Worm (Caenorhabditis elegans): ENCODE measurements around the gene T25F10.3.

Gene T25F10.3

ce11 chrV:6796894-6797293, 52.0 kb downstream of the T25F10.3 start:
- TF ChIP-seq daf-12 (tag; optimal IDR thresholded peaks at IDR 0.05) (no peak), nhr-76 (tag; optimal IDR thresholded peaks at IDR 0.05) (no peak), elt-2 (tag; optimal IDR thresholded peaks at IDR 0.05) (peak; percentile 16), mml-1 (tag; optimal IDR thresholded peaks at IDR 0.05) (no peak), sea-2 (GFP tag; optimal IDR thresholded peaks at IDR 0.05) (no peak), ama-1 (optimal IDR thresholded peaks at IDR 0.05) (no peak), lsy-12 (tag; optimal IDR thresholded peaks at IDR 0.05) (no peak), nhr-237 (tag; optimal IDR thresholded peaks at IDR 0.05) (no peak), nhr-12 (tag; optimal IDR thresholded peaks at IDR 0.05) (no peak), ceh-28 (tag; optimal IDR thresholded peaks at IDR 0.05) (no peak), aly-2 (tag; optimal IDR thresholded peaks at IDR 0.05) (no peak), ceh-9 (tag; optimal IDR thresholded peaks at IDR 0.05) (no peak), nhr-23 (tag; optimal IDR thresholded peaks at IDR 0.05) (peak; percentile 65), skn-1 (tag; optimal IDR thresholded peaks at IDR 0.05) (no peak), lin-15B (tag; optimal IDR thresholded peaks at IDR 0.05) (no peak), zag-1 (tag; optimal IDR thresholded peaks at IDR 0.05) (no peak), hmg-11 (tag; optimal IDR thresholded peaks at IDR 0.05) (peak; percentile 88), ZK546.5 (tag; optimal IDR thresholded peaks at IDR 0.05) (no peak), ztf-11 (tag; optimal IDR thresholded peaks at IDR 0.05) (no peak), fkh-10 (GFP tag; optimal IDR thresholded peaks at IDR 0.05) (no peak), mdl-1 (tag; optimal IDR thresholded peaks at IDR 0.05) (no peak), R02D3.7 (tag; optimal IDR thresholded peaks at IDR 0.05) (peak; percentile 10), snpc-4 (tag; optimal IDR thresholded peaks at IDR 0.05) (peak; percentile 11), nhr-43 (tag; optimal IDR thresholded peaks at IDR 0.05; ENCODE audit: poor library complexity, severe bottlenecking) (no peak), pha-4 (tag; optimal IDR thresholded peaks at IDR 0.05) (peak; percentile 58), unc-39 (tag; optimal IDR thresholded peaks at IDR 0.05) (no peak), pqm-1 (tag; optimal IDR thresholded peaks at IDR 0.05) (no peak), elt-1 (tag; optimal IDR thresholded peaks at IDR 0.05) (no peak), egl-5 (tag; optimal IDR thresholded peaks at IDR 0.05) (peak; percentile 47), nhr-67 (tag; optimal IDR thresholded peaks at IDR 0.05) (no peak), lin-39 (tag; optimal IDR thresholded peaks at IDR 0.05) (peak; percentile 83), nhr-25 (tag; optimal IDR thresholded peaks at IDR 0.05) (no peak), nfya-1 (tag; optimal IDR thresholded peaks at IDR 0.05; ENCODE audit: insufficient read depth) (peak; percentile 63), ceh-82 (tag; optimal IDR thresholded peaks at IDR 0.05) (no peak)

Data from whole organism, L3 larva.